Fruit fly (Drosophila melanogaster) whole organism, adult: ENCODE results near the gene galla-2.

Experiments
- CG11617 ChIP-seq: fragments of 200-800 bp; sonication (Bioruptor generic); optimal IDR thresholded peaks from 2 replicates; lab custom pipeline; 2017; ENCODE audit warnings: mild to moderate bottlenecking, missing biosample characterization, missing genetic modification reagents, missing genetic modification characterization
- CG14711 ChIP-seq: fragments of 200-800 bp; sonication (Bioruptor generic); optimal IDR thresholded peaks from 2 replicates; lab custom pipeline; 2018; ENCODE audit warnings: missing biosample characterization, mild to moderate bottlenecking, missing genetic modification characterization, moderate library complexity
- Clk ChIP-seq: fragments of 200-800 bp; sonication (Bioruptor generic); optimal IDR thresholded peaks from 2 replicates; lab custom pipeline; 2017; ENCODE audit warnings: missing biosample characterization, missing genetic modification characterization
- Crg-1 ChIP-seq: fragments of 200-800 bp; sonication (Bioruptor generic); optimal IDR thresholded peaks from 2 replicates; lab custom pipeline; 2016; ENCODE audit warnings: missing biosample characterization, missing genetic modification characterization
- Mnt ChIP-seq: fragments of 200-800 bp; sonication (Bioruptor generic); optimal IDR thresholded peaks from 2 replicates; lab custom pipeline; 2016; ENCODE audit warnings: missing biosample characterization, mild to moderate bottlenecking, missing genetic modification characterization
- cnc ChIP-seq, 2 experiments: fragments of >200 bp; optimal IDR thresholded peaks; 2 replicates each; lab custom pipeline; 2017
- tj ChIP-seq: fragments of 200-800 bp; sonication (Bioruptor generic); optimal IDR thresholded peaks from 3 replicates; lab custom pipeline; 2017; ENCODE audit warnings: missing biosample characterization, mild to moderate bottlenecking, missing genetic modification characterization, moderate library complexity

- TF ChIP-seq tj = no peak
- TF ChIP-seq Mnt (GFP tag; lab: Kevin White, UChicago) = no peak
- no peak for TF ChIP-seq CG14711 (tag; lab: Kevin White, UChicago)
- no peak for TF ChIP-seq Crg-1 (GFP tag; lab: Kevin White, UChicago)
- no peak for TF ChIP-seq cnc (optimal IDR thresholded peaks at IDR 0.05; lab: Kevin White, UChicago)
- no peak for TF ChIP-seq Clk
- no peak for TF ChIP-seq CG11617 (GFP tag; lab: Kevin White, UChicago)
These were observed 36.9 kb upstream of the galla-2 start for dm6 chr3L:10845758-10846157.
